Worm (Caenorhabditis elegans) whole organism, late embryonic: Measurements from ENCODE around the gene Y54F10BM.12.

Experiments
- ama-1 ChIP-seq: fragments of 150-350 bp; optimal IDR thresholded peaks from 2 replicates; lab custom pipeline; 2014
- dmd-4 ChIP-seq: sonication (generic microtip); optimal IDR thresholded peaks from 2 replicates; lab custom pipeline; 2016; ENCODE audit warnings: borderline replicate concordance, missing genetic modification characterization, missing compliant biosample characterization
- dve-1 ChIP-seq: sonication (generic microtip); optimal IDR thresholded peaks from 2 replicates; lab custom pipeline; 2017; ENCODE audit warnings: antibody characterized with exemption, mild to moderate bottlenecking, missing genetic modification characterization, missing compliant biosample characterization
- lin-11 ChIP-seq: fragments of 200-800 bp; sonication (Bioruptor generic); optimal IDR thresholded peaks from 2 replicates; lab custom pipeline; 2018; ENCODE audit warnings: mild to moderate bottlenecking, missing genetic modification characterization, missing compliant biosample characterization
- nhr-11 ChIP-seq: fragments of 150-350 bp; optimal IDR thresholded peaks from 2 replicates; lab custom pipeline; 2014; ENCODE audit warnings: missing biosample characterization, missing genetic modification characterization
- odd-2 ChIP-seq: sonication (generic microtip); optimal IDR thresholded peaks from 2 replicates; lab custom pipeline; 2017; ENCODE audit warnings: antibody characterized with exemption, mild to moderate bottlenecking, missing genetic modification characterization, missing compliant biosample characterization
- pha-4 ChIP-seq: fragments of 150-350 bp; optimal IDR thresholded peaks from 2 replicates; lab custom pipeline; 2018; ENCODE audit warnings: missing biosample characterization, missing genetic modification reagents, missing genetic modification characterization
- tbx-2 ChIP-seq: sonication (generic microtip); optimal IDR thresholded peaks from 2 replicates; lab custom pipeline; 2016; ENCODE audit warnings: missing genetic modification characterization, missing compliant biosample characterization

DNA sequence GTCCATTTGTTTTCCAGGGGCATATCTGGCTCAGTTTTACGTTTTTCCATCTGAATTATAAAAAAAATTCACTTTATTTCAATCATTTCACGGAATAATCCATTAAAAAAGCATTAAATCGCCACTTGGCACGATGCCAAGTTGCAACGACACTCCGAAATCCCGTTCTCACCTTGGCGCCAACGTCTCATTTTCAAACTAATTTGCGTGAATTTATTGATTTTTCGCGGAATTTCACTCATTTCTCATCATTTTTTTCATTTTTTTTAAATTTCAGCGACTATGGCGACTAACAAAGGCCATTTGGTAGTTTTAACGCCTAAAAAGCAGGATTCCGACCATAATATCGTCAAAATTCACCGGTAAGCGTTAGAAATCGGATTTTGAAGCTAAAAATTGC, 46.4 kb upstream of the Y54F10BM.12 start, which contains the start of gene H14E04.2:
- TF ChIP-seq pha-4 (tag; lab: Kevin White, UChicago) (no peak), tbx-2 (tag; lab: Kevin White, UChicago) (no peak), lin-11 (tag; lab: Kevin White, UChicago) (no peak), dmd-4 (tag; lab: Kevin White, UChicago) (no peak), dve-1 (tag; lab: Kevin White, UChicago) (no peak), nhr-11 (no peak), ama-1 (no peak), odd-2 (tag; lab: Kevin White, UChicago) (no peak)
